Worm (Caenorhabditis elegans): ENCODE data around the gene ZK1320.13.

ZK1320.13 gene

DNA sequence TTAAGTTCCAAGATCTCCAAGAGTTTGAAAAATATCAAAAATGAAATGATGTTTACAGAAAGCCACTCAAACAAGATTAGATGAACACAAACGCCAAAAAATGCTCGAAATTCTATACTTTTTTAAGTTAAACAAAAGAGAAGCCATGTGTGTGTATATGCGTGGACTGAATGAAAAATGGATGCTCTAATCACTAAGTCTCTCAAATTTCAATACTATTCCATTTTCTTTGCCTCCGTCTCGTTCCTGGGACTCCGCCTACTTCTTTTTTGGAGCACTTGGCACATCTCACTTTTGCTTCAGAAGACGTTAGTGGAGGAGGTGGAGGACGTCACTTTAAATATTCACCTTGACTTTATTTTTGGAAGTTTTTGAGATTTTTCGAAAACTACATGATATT, 751 bp upstream of the ZK1320.13 start:
- TF ChIP-seq lsy-2 (tag; optimal IDR thresholded peaks at IDR 0.05) (peak in 1 of 2 experiments; percentile 5), hmg-1.1 (GFP tag; IDR thresholded peaks at IDR 0.05) (0 out of 2 replicates have a peak, but pooled peaks have one; percentile 28), aha-1 (tag) (peak; percentile 7), dve-1 (tag; optimal IDR thresholded peaks at IDR 0.05; ENCODE audit: insufficient read depth) (no peak), F10B5.3 (tag; optimal IDR thresholded peaks at IDR 0.05) (no peak), unc-39 (tag; optimal IDR thresholded peaks at IDR 0.05) (no peak), aly-2 (tag; optimal IDR thresholded peaks at IDR 0.05) (no peak)

ce11 chrII:9682044-9682443, 1.5 kb downstream of the ZK1320.13 start:
- TF ChIP-seq fkh-10 (GFP tag; optimal IDR thresholded peaks at IDR 0.05) (peak; percentile 18), F44E2.7 (GFP tag; IDR thresholded peaks at IDR 0.05) (no peak)

DNA sequence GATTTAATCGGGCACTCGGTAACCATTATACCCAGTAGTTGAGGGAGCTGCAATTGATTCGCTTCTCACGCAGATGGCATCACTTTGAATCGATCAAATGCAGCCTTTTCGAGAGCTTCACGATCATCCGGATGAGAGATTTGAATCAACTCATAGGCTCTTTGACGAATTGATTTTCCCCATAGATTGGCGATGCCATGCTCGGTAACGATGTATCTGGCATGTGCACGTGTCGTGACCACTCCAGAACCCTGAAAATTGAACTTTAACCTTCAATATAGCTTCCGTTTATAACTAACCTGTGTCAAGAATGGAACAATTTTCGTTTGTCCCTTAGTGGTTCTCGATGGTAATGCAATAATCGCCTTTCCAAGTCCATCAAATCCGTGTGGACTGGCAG, 3.6 kb downstream of the ZK1320.13 start:
- TF ChIP-seq nhr-6 (tag; optimal IDR thresholded peaks at IDR 0.05) (no peak), mes-2 (tag; optimal IDR thresholded peaks at IDR 0.05; ENCODE audit: poor library complexity, severe bottlenecking) (no peak), aly-2 (tag; optimal IDR thresholded peaks at IDR 0.05) (no peak), daf-8 (GFP tag; IDR thresholded peaks at IDR 0.05) (no peak), unc-39 (tag; optimal IDR thresholded peaks at IDR 0.05) (no peak), arid-1 (GFP tag; conservative IDR thresholded peaks at IDR 0.05) (no peak), F44E2.7 (GFP tag; IDR thresholded peaks at IDR 0.05) (no peak), lin-38 (GFP tag; IDR thresholded peaks at IDR 0.05) (no peak), mep-1 (tag; optimal IDR thresholded peaks at IDR 0.05) (no peak), ceh-82 (tag; optimal IDR thresholded peaks at IDR 0.05) (no peak), T26A8.4 (GFP tag; IDR thresholded peaks at IDR 0.05) (0 out of 2 replicates have a peak, but pooled peaks have one; percentile 24), hif-1 (tag; optimal IDR thresholded peaks at IDR 0.05) (no peak), sdz-12 (GFP tag; optimal IDR thresholded peaks at IDR 0.05) (no peak), unc-62 (GFP tag; optimal IDR thresholded peaks at IDR 0.05 in 1 of 2) (peak in 1 of 2 experiments; percentile 52), unc-62 (tag; optimal IDR thresholded peaks at IDR 0.05) (no peak), hlh-11 (tag; optimal IDR thresholded peaks at IDR 0.05) (no peak), egl-27 (tag; optimal IDR thresholded peaks at IDR 0.05) (no peak)

- no peak for TF ChIP-seq sdz-12 (GFP tag; optimal IDR thresholded peaks at IDR 0.05)
- no peak for TF ChIP-seq zip-2 (tag; optimal IDR thresholded peaks at IDR 0.05)
- peak; percentile 76 for TF ChIP-seq nhr-76 (tag; optimal IDR thresholded peaks at IDR 0.05)
- peak; percentile 23 for TF ChIP-seq dpl-1 (GFP tag; optimal IDR thresholded peaks at IDR 0.05)
- peak; percentile 83 for TF ChIP-seq T20F7.1 (GFP tag; optimal IDR thresholded peaks at IDR 0.05)
- TF ChIP-seq mep-1 (tag; optimal IDR thresholded peaks at IDR 0.05), result peak; percentile 46
- TF ChIP-seq dve-1 (tag; optimal IDR thresholded peaks at IDR 0.05; ENCODE audit: insufficient read depth), result peak; percentile 32
- peak; percentile 48 for TF ChIP-seq hlh-30 (tag; optimal IDR thresholded peaks at IDR 0.05; ENCODE audit: insufficient read depth)
- TF ChIP-seq dmd-8 (GFP tag; IDR thresholded peaks at IDR 0.05), result no peak
- no peak for TF ChIP-seq daf-16 (GFP tag; optimal IDR thresholded peaks at IDR 0.05)
- peak; percentile 54 for TF ChIP-seq daf-16 (tag; optimal IDR thresholded peaks at IDR 0.05)
- peak; percentile 75 for TF ChIP-seq nhr-11 (tag; optimal IDR thresholded peaks at IDR 0.05)
- peak in 1 of 2 experiments; percentile 41 for TF ChIP-seq mdl-1 (tag; optimal IDR thresholded peaks at IDR 0.05)
- peak; percentile 84 for TF ChIP-seq nhr-28 (tag; optimal IDR thresholded peaks at IDR 0.05)
- TF ChIP-seq dmd-6 (GFP tag; IDR thresholded peaks at IDR 0.05), result peak; percentile 48; the same call in 1 of the 2 replicates
- TF ChIP-seq pha-4 (GFP tag; IDR thresholded peaks at IDR 0.05), result no peak
- peak; percentile 24 for TF ChIP-seq pha-4 (tag; optimal IDR thresholded peaks at IDR 0.05)
- no peak for TF ChIP-seq nhr-25 (tag; optimal IDR thresholded peaks at IDR 0.05; ENCODE audit: borderline replicate concordance, insufficient read depth)
- TF ChIP-seq nhr-77 (tag; optimal IDR thresholded peaks at IDR 0.05), result peak; percentile 67
- TF ChIP-seq lsy-2 (tag; optimal IDR thresholded peaks at IDR 0.05), result peak in 1 of 2 experiments; percentile 1
- no peak for TF ChIP-seq madf-5 (GFP tag; IDR thresholded peaks at IDR 0.05)
- TF ChIP-seq Y48G9A.11 (GFP tag; IDR thresholded peaks at IDR 0.05), result peak; percentile 52; the same call in 1 of the 2 replicates
- TF ChIP-seq nhr-10 (tag; optimal IDR thresholded peaks at IDR 0.05), result peak; percentile 9
Observed at ce11 chrII:9686663-9687193, 6.1 kb downstream of the ZK1320.13 start, which contains the start of gene ZK1320.9. Gene ZK1320.9, minus strand, starts transcription at chrII:9686713.
